Fruit fly (Drosophila melanogaster) whole organism, pupa: ENCODE data around the gene Calx.

Source experiments
- CG10348 ChIP-seq: fragments of 200-800 bp; sonication (Bioruptor generic); IDR thresholded peaks from 2 replicates; pipeline ENCODE4 v1.3.6; 2022; ENCODE audit warnings: missing biosample characterization, missing genetic modification characterization
- CG12605 ChIP-seq: fragments of 200-800 bp; sonication (Bioruptor generic); IDR thresholded peaks from 2 replicates; pipeline ENCODE4 v1.3.6; 2022; ENCODE audit warnings: missing biosample characterization, missing genetic modification characterization
- CG13204 ChIP-seq: fragments of 200-800 bp; sonication (Bioruptor generic); optimal IDR thresholded peaks from 2 replicates; lab custom pipeline; 2018; ENCODE audit warnings: missing biosample characterization, mild to moderate bottlenecking, missing genetic modification characterization, moderate library complexity
- CG14655 ChIP-seq: fragments of 200-800 bp; sonication (Bioruptor generic); optimal IDR thresholded peaks from 3 replicates; lab custom pipeline; 2017; ENCODE audit warnings: mild to moderate bottlenecking, missing biosample characterization, missing genetic modification reagents, missing genetic modification characterization
- CG15710 ChIP-seq: fragments of 200-800 bp; sonication (Bioruptor generic); optimal IDR thresholded peaks from 2 replicates; lab custom pipeline; 2018; ENCODE audit warnings: missing biosample characterization, mild to moderate bottlenecking, missing genetic modification characterization, moderate library complexity
- CG17806 ChIP-seq: fragments of 200-800 bp; sonication (Bioruptor generic); optimal IDR thresholded peaks from 2 replicates; lab custom pipeline; 2018; ENCODE audit warnings: missing biosample characterization, mild to moderate bottlenecking, missing genetic modification characterization, moderate library complexity
- CG32121 ChIP-seq: fragments of 200-800 bp; sonication (Bioruptor generic); IDR thresholded peaks from 2 replicates; pipeline ENCODE4 v1.3.6; 2022; ENCODE audit warnings: missing biosample characterization, missing genetic modification characterization
- CG34367 ChIP-seq: fragments of 200-800 bp; sonication (Bioruptor generic); optimal IDR thresholded peaks from 2 replicates; lab custom pipeline; 2018; ENCODE audit warnings: missing biosample characterization, mild to moderate bottlenecking, missing genetic modification characterization
- CG4496 ChIP-seq: fragments of 200-800 bp; sonication (Bioruptor generic); IDR thresholded peaks from 3 replicates; pipeline ENCODE4 v1.3.6; 2022; ENCODE audit warnings: missing biosample characterization, missing genetic modification characterization
- CG8159 ChIP-seq: fragments of 200-800 bp; sonication (Bioruptor generic); optimal IDR thresholded peaks from 3 replicates; lab custom pipeline; 2018; ENCODE audit warnings: missing biosample characterization, mild to moderate bottlenecking, missing genetic modification characterization, moderate library complexity
- CG8301 ChIP-seq: fragments of 200-800 bp; sonication (Bioruptor generic); optimal IDR thresholded peaks from 2 replicates; lab custom pipeline; 2018; ENCODE audit warnings: missing biosample characterization, mild to moderate bottlenecking, missing genetic modification characterization
- CG9948 ChIP-seq: fragments of 200-800 bp; sonication (Bioruptor generic); optimal IDR thresholded peaks from 2 replicates; lab custom pipeline; 2018; ENCODE audit warnings: missing biosample characterization, mild to moderate bottlenecking, missing genetic modification characterization, moderate library complexity
- D1 ChIP-seq: fragments of 200-800 bp; sonication (Bioruptor generic); optimal IDR thresholded peaks from 2 replicates; lab custom pipeline; 2018; ENCODE audit warnings: missing biosample characterization, mild to moderate bottlenecking, missing genetic modification characterization, moderate library complexity
- EcR ChIP-seq: fragments of 200-800 bp; sonication (Bioruptor generic); optimal IDR thresholded peaks from 3 replicates; lab custom pipeline; 2019; ENCODE audit warnings: missing biosample characterization, missing genetic modification characterization, mild to moderate bottlenecking, moderate library complexity, missing genetic modification reagents
- Ets98B ChIP-seq: fragments of 200-800 bp; sonication (Bioruptor generic); IDR thresholded peaks from 2 replicates; pipeline ENCODE4 v1.3.6; 2022; ENCODE audit warnings: missing biosample characterization, missing genetic modification characterization
- Pif1A ChIP-seq: fragments of 200-800 bp; sonication (Bioruptor generic); optimal IDR thresholded peaks from 3 replicates; lab custom pipeline; 2016; ENCODE audit warnings: missing biosample characterization, missing genetic modification characterization
- Pif1B ChIP-seq: fragments of 200-800 bp; sonication (Bioruptor generic); optimal IDR thresholded peaks from 3 replicates; lab custom pipeline; 2016; ENCODE audit warnings: missing biosample characterization, missing genetic modification characterization
- Snoo ChIP-seq: fragments of 200-800 bp; sonication (Bioruptor generic); optimal IDR thresholded peaks from 3 replicates; lab custom pipeline; 2017; ENCODE audit warnings: missing biosample characterization, mild to moderate bottlenecking, missing genetic modification characterization, inconsistent platforms
- fd96Ca ChIP-seq: fragments of 200-800 bp; sonication (Bioruptor generic); IDR thresholded peaks from 3 replicates; pipeline ENCODE4 v1.3.6; 2022; ENCODE audit warnings: missing biosample characterization, missing genetic modification characterization
- gl ChIP-seq: fragments of 200-800 bp; sonication (Bioruptor generic); optimal IDR thresholded peaks from 2 replicates; lab custom pipeline; 2018; ENCODE audit warnings: missing biosample characterization, mild to moderate bottlenecking, missing genetic modification characterization
- rn ChIP-seq: fragments of 200-800 bp; sonication (Bioruptor generic); IDR thresholded peaks from 2 replicates; pipeline ENCODE4 v1.3.6; 2022; ENCODE audit warnings: missing biosample characterization, missing genetic modification characterization

Calx gene

DNA sequence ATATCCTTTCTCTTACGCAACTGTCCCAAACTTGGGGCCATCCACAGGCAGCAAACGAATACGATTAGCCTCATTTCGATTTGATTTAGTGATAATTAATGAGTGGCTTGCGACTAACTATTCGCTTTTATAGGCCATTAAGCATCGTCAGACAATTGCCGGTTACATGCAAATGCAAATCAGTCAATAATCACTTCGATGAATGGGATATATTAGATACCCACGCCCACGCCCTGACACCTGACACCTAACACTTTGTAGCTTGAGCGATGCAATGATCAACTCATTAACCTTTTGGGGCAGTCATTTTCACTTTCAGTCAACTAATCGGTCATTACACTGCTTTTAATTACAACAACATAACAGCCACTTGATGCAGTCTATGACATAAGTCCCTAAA, 72.9 kb downstream of the Calx start, which contains the start of gene Jhbp15:
Gene Jhbp15 (minus strand): TSS at position 101 of the 400 bp plus-strand sequence.
- TF ChIP-seq CG15710 (tag; lab: Kevin White, UChicago) (no peak), Snoo (no peak), rn (GFP tag; lab: Robert Waterston, UW) (no peak), CG8159 (tag; lab: Kevin White, UChicago) (no peak), CG17806 (tag; lab: Kevin White, UChicago) (no peak), Pif1B (GFP tag; lab: Kevin White, UChicago) (no peak), CG8301 (tag; lab: Kevin White, UChicago) (no peak), EcR (GFP tag; lab: Kevin White, UChicago) (no peak), gl (no peak), CG13204 (GFP tag; lab: Kevin White, UChicago) (no peak), Ets98B (GFP tag; lab: Robert Waterston, UW) (no peak), fd96Ca (GFP tag; lab: Robert Waterston, UW) (no peak), CG12605 (GFP tag; lab: Robert Waterston, UW) (no peak), CG10348 (GFP tag; lab: Robert Waterston, UW) (no peak), CG14655 (no peak)

- TF ChIP-seq CG34367 (no peak), Pif1B (GFP tag; lab: Kevin White, UChicago) (no peak), CG10348 (GFP tag; lab: Robert Waterston, UW) (no peak), Pif1A (no peak), CG4496 (no peak), CG12605 (GFP tag; lab: Robert Waterston, UW) (no peak), fd96Ca (GFP tag; lab: Robert Waterston, UW) (no peak), gl (no peak), CG13204 (GFP tag; lab: Kevin White, UChicago) (no peak), rn (GFP tag; lab: Robert Waterston, UW) (no peak), Snoo (no peak), Ets98B (GFP tag; lab: Robert Waterston, UW) (no peak), CG8301 (tag; lab: Kevin White, UChicago) (no peak)
Observed at dm6 chr3R:21057519-21057918, 79.5 kb downstream of the Calx start.

DNA sequence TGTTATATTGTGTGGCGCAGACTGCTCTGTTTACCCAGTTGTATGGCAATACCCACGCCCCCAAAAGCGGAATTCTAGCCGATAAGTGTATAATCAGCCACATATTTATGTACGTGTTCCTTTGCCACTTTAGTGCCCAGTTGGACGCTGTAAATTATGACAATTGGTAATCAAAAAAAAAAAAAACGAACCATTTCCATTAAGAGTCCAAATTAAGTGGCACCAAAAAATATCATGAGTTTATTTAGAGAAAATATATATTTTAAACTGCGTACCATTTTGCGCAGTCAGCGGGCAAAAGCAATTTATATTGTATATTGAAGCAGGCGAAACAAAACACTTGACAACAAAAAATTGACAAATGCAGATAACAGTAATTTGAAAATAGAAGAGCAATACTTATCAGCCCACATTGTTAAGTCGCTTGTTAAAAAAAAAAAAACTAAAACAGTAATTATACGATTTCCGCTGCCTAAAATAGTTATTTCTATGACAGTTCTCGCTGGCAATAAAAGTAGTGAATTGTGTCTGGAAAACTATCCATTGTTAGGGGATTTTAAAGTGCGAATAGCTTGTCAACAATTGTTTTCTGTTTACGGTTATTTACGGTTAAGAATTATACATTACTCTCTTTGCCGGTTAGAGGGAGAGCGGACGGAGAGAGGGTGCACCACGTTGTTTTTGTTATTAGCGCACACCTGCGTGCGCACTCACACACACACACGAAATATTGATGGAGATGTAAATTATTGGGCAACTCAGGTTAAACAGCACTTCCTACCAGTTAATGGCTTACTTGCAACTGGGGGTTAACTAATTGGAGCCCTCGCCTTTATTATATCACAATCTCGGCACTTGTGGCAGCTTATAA, 81.7 kb downstream of the Calx start:
- TF ChIP-seq CG32121 (GFP tag; lab: Robert Waterston, UW) (no peak), CG14655 (no peak), CG9948 (tag; lab: Kevin White, UChicago) (no peak), CG10348 (GFP tag; lab: Robert Waterston, UW) (no peak), CG8159 (tag; lab: Kevin White, UChicago) (no peak), CG12605 (GFP tag; lab: Robert Waterston, UW) (no peak), CG8301 (tag; lab: Kevin White, UChicago) (no peak), CG34367 (no peak), rn (GFP tag; lab: Robert Waterston, UW) (no peak), Ets98B (GFP tag; lab: Robert Waterston, UW) (no peak), EcR (GFP tag; lab: Kevin White, UChicago) (no peak), CG17806 (tag; lab: Kevin White, UChicago) (no peak), CG13204 (GFP tag; lab: Kevin White, UChicago) (no peak), gl (no peak), CG15710 (tag; lab: Kevin White, UChicago) (no peak), CG4496 (no peak), fd96Ca (GFP tag; lab: Robert Waterston, UW) (no peak), D1 (tag; lab: Kevin White, UChicago) (no peak), Snoo (no peak)

DNA sequence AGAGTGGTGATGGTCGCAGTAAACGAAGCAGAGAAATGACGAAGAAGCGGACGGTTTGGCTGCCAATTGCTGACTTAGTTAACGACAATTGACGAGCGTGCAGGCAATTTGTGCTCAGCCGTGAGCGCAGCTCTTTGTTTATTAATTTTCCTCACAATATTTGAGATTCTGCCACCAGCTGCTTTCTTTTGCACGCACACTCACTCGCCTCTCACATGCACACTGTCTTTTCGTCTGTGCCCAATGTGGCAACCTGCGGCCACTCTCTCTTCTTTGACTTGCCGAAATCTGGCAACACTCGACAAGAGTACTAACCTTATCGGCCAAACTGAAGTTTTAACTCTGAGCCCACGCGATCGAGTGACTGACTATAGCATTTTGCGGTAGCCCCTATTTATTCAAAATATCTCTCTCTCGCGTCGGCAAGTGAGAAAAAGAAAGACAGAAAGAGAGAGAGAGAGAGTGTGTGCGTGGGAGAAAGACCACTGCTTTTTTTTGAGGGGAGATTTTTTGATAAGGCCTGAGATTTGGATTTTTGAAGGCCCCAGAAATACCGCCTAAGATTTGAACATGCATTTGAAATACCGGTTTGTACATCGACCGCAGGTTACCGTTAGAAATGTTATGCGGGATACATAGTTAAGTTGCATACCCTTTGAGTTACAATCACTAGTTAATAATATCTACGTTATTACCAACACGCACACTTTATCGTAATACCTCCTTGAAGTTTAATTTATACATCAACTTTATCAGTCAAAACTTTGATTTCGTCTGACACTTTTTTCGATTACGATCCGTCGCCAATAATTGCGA, 82.7 kb downstream of the Calx start, which contains the start of gene Mvl:
Gene Mvl (minus strand): TSS at position 371 of the 816 bp plus-strand sequence.
- peak; percentile 41; the same call in 1 of the 2 replicates for TF ChIP-seq Ets98B (GFP tag; lab: Robert Waterston, UW)
- TF ChIP-seq EcR (GFP tag; lab: Kevin White, UChicago): peak; percentile 86
- no peak for TF ChIP-seq D1 (tag; lab: Kevin White, UChicago)
- TF ChIP-seq CG4496: peak; percentile 55; the same call in 2 of the 3 replicates
- no peak for TF ChIP-seq CG10348 (GFP tag; lab: Robert Waterston, UW)
- 0 out of 2 replicates have a peak, but pooled peaks have one; percentile 12 for TF ChIP-seq CG12605 (GFP tag; lab: Robert Waterston, UW)

DNA sequence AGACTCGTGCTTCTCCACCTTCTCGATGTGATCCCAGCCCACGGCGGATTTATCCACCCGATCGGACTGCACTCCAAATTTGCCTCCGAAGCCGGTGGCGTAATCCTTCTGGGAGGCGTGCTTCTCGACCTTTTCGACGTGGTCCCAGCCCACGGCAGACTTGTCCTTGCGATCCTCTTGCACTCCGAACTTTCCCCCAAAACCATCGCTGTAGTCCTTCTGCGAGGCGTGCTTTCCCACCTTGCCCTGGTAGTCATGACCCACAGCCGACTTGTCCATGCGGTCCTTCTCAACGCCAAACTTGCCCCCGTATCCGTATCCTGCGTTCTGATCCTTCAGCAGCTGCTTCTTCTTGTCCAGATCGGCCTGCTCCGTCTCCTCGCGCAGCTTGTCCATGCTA, 85.5 kb downstream of the Calx start:
- TF ChIP-seq CG17806 (tag; lab: Kevin White, UChicago) (no peak), CG32121 (GFP tag; lab: Robert Waterston, UW) (no peak), rn (GFP tag; lab: Robert Waterston, UW) (no peak), CG4496 (no peak), gl (no peak), Ets98B (GFP tag; lab: Robert Waterston, UW) (no peak), fd96Ca (GFP tag; lab: Robert Waterston, UW) (no peak), CG15710 (tag; lab: Kevin White, UChicago) (no peak), CG14655 (no peak), Snoo (no peak), CG8301 (tag; lab: Kevin White, UChicago) (no peak), CG12605 (GFP tag; lab: Robert Waterston, UW) (no peak), D1 (tag; lab: Kevin White, UChicago) (no peak)
